Worm (Caenorhabditis elegans): ENCODE data around the gene pha-4.

ce11 chrV:20785848-20786225 lies 33.0 kb downstream of the pha-4 start:
- TF ChIP-seq him-1 (tag; optimal IDR thresholded peaks at IDR 0.05) (no peak), dao-5 (tag; optimal IDR thresholded peaks at IDR 0.05) (no peak)
